Fruit fly (Drosophila melanogaster) S2 (cell line): ENCODE results near the gene Ilk.

Experiments
- CG8478 ChIP-seq: fragments of >200 bp; optimal IDR thresholded peaks from 2 replicates; lab custom pipeline; 2018
- CTCF ChIP-seq, 2 experiments: fragments of >200 bp; optimal IDR thresholded peaks; 2 replicates each; lab custom pipeline; 2018

DNA sequence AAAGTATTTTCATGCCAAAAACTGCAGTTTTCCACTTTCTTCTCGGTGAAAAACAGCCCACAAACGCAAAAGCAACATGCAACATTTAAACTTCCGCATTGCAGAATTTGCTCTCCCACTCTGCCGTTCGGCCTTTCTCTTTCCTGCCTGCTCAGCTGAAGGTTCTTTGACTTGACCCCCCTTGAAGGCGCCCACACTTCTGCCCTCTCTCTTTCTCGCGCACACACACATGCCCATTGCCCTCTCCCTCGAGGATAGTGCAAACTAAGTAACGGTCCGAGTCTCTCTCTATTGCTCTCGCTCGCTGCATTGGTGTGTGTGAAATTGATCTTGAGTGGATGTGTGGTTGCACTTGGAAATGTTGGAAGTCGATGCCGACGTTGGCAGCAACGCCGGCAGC lies 8.9 kb downstream of the Ilk start:
- no peak for TF ChIP-seq CTCF (optimal IDR thresholded peaks at IDR 0.05; lab: Kevin White, UChicago)
- TF ChIP-seq CG8478 (lab: Kevin White, UChicago): no peak
